Worm (Caenorhabditis elegans): ENCODE results near the gene srw-144.
A peak's percentile ranks its signal among the peaks of the same experiment; 100 is the strongest.

ce11 chrV:2920125-2920524 lies 40.7 kb downstream of the srw-144 start:
- no peak for TF ChIP-seq nhr-80 (tag; optimal IDR thresholded peaks at IDR 0.05)
- no peak for TF ChIP-seq ama-1 (optimal IDR thresholded peaks at IDR 0.05)
- no peak for TF ChIP-seq ama-1 (GFP tag; optimal IDR thresholded peaks at IDR 0.05)
- TF ChIP-seq hlh-12 (tag; optimal IDR thresholded peaks at IDR 0.05): no peak
- TF ChIP-seq Y67H2A.10 (GFP tag; conservative IDR thresholded peaks at IDR 0.05): no peak
- no peak for TF ChIP-seq mel-28 (tag; optimal IDR thresholded peaks at IDR 0.05; ENCODE audit: borderline replicate concordance)
- TF ChIP-seq mes-4 (tag; optimal IDR thresholded peaks at IDR 0.05): no peak
- no peak for TF ChIP-seq pbrm-1 (GFP tag; IDR thresholded peaks at IDR 0.05)
- TF ChIP-seq snpc-4 (GFP tag; optimal IDR thresholded peaks at IDR 0.05): peak; percentile 87
- TF ChIP-seq snpc-4 (tag; optimal IDR thresholded peaks at IDR 0.05): peak; percentile 64 to 95 (median 82)
- TF ChIP-seq die-1 (tag; optimal IDR thresholded peaks at IDR 0.05): no peak
- no peak for TF ChIP-seq lag-1 (GFP tag; IDR thresholded peaks at IDR 0.05)
- no peak for TF ChIP-seq efl-1 (GFP tag; optimal IDR thresholded peaks at IDR 0.05)
- TF ChIP-seq akir-1 (GFP tag; optimal IDR thresholded peaks at IDR 0.05): no peak
- TF ChIP-seq ztf-28 (GFP tag; IDR thresholded peaks at IDR 0.05): no peak

Measured in whole organism, young adult.